Worm (Caenorhabditis elegans) whole organism, L3 larva: ENCODE results near the gene gop-1.

Source experiments
- R02D3.7 ChIP-seq: fragments of 150-350 bp; optimal IDR thresholded peaks from 2 replicates; lab custom pipeline; 2014; ENCODE audit warnings: missing biosample characterization, missing genetic modification characterization
- ZK546.5 ChIP-seq: sonication (generic microtip); optimal IDR thresholded peaks from 2 replicates; lab custom pipeline; 2017; ENCODE audit warnings: missing biosample characterization, missing genetic modification characterization
- aly-2 ChIP-seq: fragments of 150-350 bp; optimal IDR thresholded peaks from 2 replicates; lab custom pipeline; 2014; ENCODE audit warnings: missing biosample characterization, missing genetic modification characterization
- ama-1 ChIP-seq: fragments of 150-350 bp; optimal IDR thresholded peaks from 2 replicates; lab custom pipeline; 2018
- ceh-16 ChIP-seq: sonication (generic microtip); optimal IDR thresholded peaks from 2 replicates; lab custom pipeline; 2017; ENCODE audit warnings: missing biosample characterization, missing genetic modification characterization
- ceh-82 ChIP-seq: fragments of 150-350 bp; optimal IDR thresholded peaks from 2 replicates; lab custom pipeline; 2014; ENCODE audit warnings: missing biosample characterization, missing genetic modification characterization
- ceh-9 ChIP-seq: sonication (generic microtip); optimal IDR thresholded peaks from 2 replicates; lab custom pipeline; 2018; ENCODE audit warnings: missing biosample characterization, missing genetic modification characterization
- egl-27 ChIP-seq: sonication (generic microtip); optimal IDR thresholded peaks from 4 replicates; lab custom pipeline; 2017; ENCODE audit warnings: missing biosample characterization, missing genetic modification reagents, missing genetic modification characterization
- egl-5 ChIP-seq: fragments of 150-350 bp; optimal IDR thresholded peaks from 2 replicates; lab custom pipeline; 2017; ENCODE audit warnings: missing biosample characterization, missing genetic modification reagents, missing genetic modification characterization, inconsistent platforms
- elt-1 ChIP-seq: fragments of 150-350 bp; optimal IDR thresholded peaks from 2 replicates; lab custom pipeline; 2014; ENCODE audit warnings: missing biosample characterization, missing genetic modification characterization
- elt-2 ChIP-seq: sonication (generic microtip); optimal IDR thresholded peaks from 2 replicates; lab custom pipeline; 2016; ENCODE audit warnings: missing genetic modification reagents, mild to moderate bottlenecking, missing genetic modification characterization, missing compliant biosample characterization
- elt-3 ChIP-seq, 3 experiments: fragments of 150-350 bp in 1 of 3; sonication (generic microtip) in 2 of 3; optimal IDR thresholded peaks; 2 replicates in 2 of 3; 4 replicates in 1 of 3; lab custom pipeline; 2014 to 2017; ENCODE audit warnings: missing biosample characterization in 3 of 3, missing genetic modification characterization in 3 of 3
- eor-1 ChIP-seq, 2 experiments: fragments of 150-350 bp; optimal IDR thresholded peaks; 2 replicates each; lab custom pipeline; 2014 to 2018; ENCODE audit warnings: missing biosample characterization in 2 of 2, missing genetic modification characterization in 2 of 2
- fkh-10 ChIP-seq: sonication (generic microtip); optimal IDR thresholded peaks from 2 replicates; lab custom pipeline; 2017; ENCODE audit warnings: missing biosample characterization, missing genetic modification reagents, missing genetic modification characterization
- hmg-11 ChIP-seq: sonication (generic microtip); optimal IDR thresholded peaks from 2 replicates; lab custom pipeline; 2016; ENCODE audit warnings: missing genetic modification characterization, missing compliant biosample characterization
- jun-1 ChIP-seq: fragments of 150-350 bp; optimal IDR thresholded peaks from 2 replicates; lab custom pipeline; 2014; ENCODE audit warnings: missing biosample characterization, missing genetic modification reagents, missing genetic modification characterization
- lin-15B ChIP-seq: fragments of 150-350 bp; optimal IDR thresholded peaks from 2 replicates; lab custom pipeline; 2014; ENCODE audit warnings: missing biosample characterization, missing genetic modification characterization
- lin-39 ChIP-seq: fragments of 150-350 bp; optimal IDR thresholded peaks from 2 replicates; lab custom pipeline; 2018; ENCODE audit warnings: missing biosample characterization, missing genetic modification reagents, missing genetic modification characterization
- lsy-12 ChIP-seq: sonication (generic microtip); optimal IDR thresholded peaks from 2 replicates; lab custom pipeline; 2016; ENCODE audit warnings: mild to moderate bottlenecking, missing genetic modification characterization, missing compliant biosample characterization
- mdl-1 ChIP-seq: fragments of 150-350 bp; optimal IDR thresholded peaks from 2 replicates; lab custom pipeline; 2014; ENCODE audit warnings: missing biosample characterization, missing genetic modification characterization
- nfya-1 ChIP-seq: sonication (generic microtip); optimal IDR thresholded peaks from 2 replicates; lab custom pipeline; 2017; ENCODE audit warnings: missing genetic modification characterization, mild to moderate bottlenecking, missing compliant biosample characterization, antibody characterized with exemption, moderate library complexity; ENCODE audit not compliant: insufficient read depth
- nhr-11 ChIP-seq: fragments of 150-350 bp; optimal IDR thresholded peaks from 2 replicates; lab custom pipeline; 2014; ENCODE audit warnings: missing biosample characterization, missing genetic modification characterization
- nhr-12 ChIP-seq: fragments of 150-350 bp; optimal IDR thresholded peaks from 2 replicates; lab custom pipeline; 2014; ENCODE audit warnings: missing biosample characterization, missing genetic modification characterization
- nhr-23 ChIP-seq: fragments of 150-350 bp; optimal IDR thresholded peaks from 2 replicates; lab custom pipeline; 2014; ENCODE audit warnings: missing biosample characterization, missing genetic modification reagents, missing genetic modification characterization
- nhr-28 ChIP-seq: fragments of 150-350 bp; optimal IDR thresholded peaks from 2 replicates; lab custom pipeline; 2014; ENCODE audit warnings: missing biosample characterization, missing genetic modification characterization
- nhr-43 ChIP-seq: sonication (generic microtip); optimal IDR thresholded peaks from 2 replicates; lab custom pipeline; 2016; ENCODE audit warnings: mild to moderate bottlenecking, missing genetic modification characterization, missing compliant biosample characterization; ENCODE audit not compliant: poor library complexity, severe bottlenecking
- nhr-76 ChIP-seq: fragments of 150-350 bp; sonication (generic microtip); optimal IDR thresholded peaks from 5 replicates; lab custom pipeline; 2014; ENCODE audit warnings: missing biosample characterization, missing genetic modification characterization
- nhr-77 ChIP-seq: fragments of 150-350 bp; optimal IDR thresholded peaks from 2 replicates; lab custom pipeline; 2014; ENCODE audit warnings: missing biosample characterization, missing genetic modification characterization
- pha-4 ChIP-seq: fragments of 150-350 bp; optimal IDR thresholded peaks from 2 replicates; lab custom pipeline; 2014; ENCODE audit warnings: missing biosample characterization, missing genetic modification reagents, missing genetic modification characterization
- pqm-1 ChIP-seq: fragments of 150-350 bp; optimal IDR thresholded peaks from 2 replicates; lab custom pipeline; 2017; ENCODE audit warnings: missing biosample characterization, missing genetic modification characterization, inconsistent platforms
- sea-2 ChIP-seq: fragments of 150-350 bp; sonication (generic microtip); optimal IDR thresholded peaks from 4 replicates; lab custom pipeline; 2014; ENCODE audit warnings: missing biosample characterization, missing genetic modification reagents, missing genetic modification characterization
- skn-1 ChIP-seq: fragments of 150-350 bp; optimal IDR thresholded peaks from 2 replicates; lab custom pipeline; 2014; ENCODE audit warnings: missing biosample characterization, missing genetic modification characterization
- snpc-4 ChIP-seq: fragments of 150-350 bp; optimal IDR thresholded peaks from 2 replicates; lab custom pipeline; 2014; ENCODE audit warnings: missing biosample characterization, missing genetic modification characterization
- tbx-2 ChIP-seq: sonication (generic microtip); optimal IDR thresholded peaks from 2 replicates; lab custom pipeline; 2016; ENCODE audit warnings: mild to moderate bottlenecking, missing genetic modification characterization, missing compliant biosample characterization
- unc-39 ChIP-seq: sonication (generic microtip); optimal IDR thresholded peaks from 4 replicates; lab custom pipeline; 2017; ENCODE audit warnings: missing biosample characterization, missing genetic modification characterization
- unc-62 ChIP-seq: fragments of 150-350 bp; sonication (generic microtip); optimal IDR thresholded peaks from 4 replicates; lab custom pipeline; 2014; ENCODE audit warnings: missing biosample characterization, missing genetic modification reagents, missing genetic modification characterization
- zag-1 ChIP-seq: fragments of 150-350 bp; optimal IDR thresholded peaks from 2 replicates; lab custom pipeline; 2014; ENCODE audit warnings: missing biosample characterization, missing genetic modification characterization
- ztf-11 ChIP-seq: fragments of 150-350 bp; optimal IDR thresholded peaks from 2 replicates; lab custom pipeline; 2014; ENCODE audit warnings: missing biosample characterization, missing genetic modification characterization
- ztf-4 ChIP-seq: fragments of 150-350 bp; optimal IDR thresholded peaks from 2 replicates; lab custom pipeline; 2014; ENCODE audit warnings: missing biosample characterization, missing genetic modification characterization

Gene gop-1

ce11 chrIII:5290230-5290629, 36.0 kb downstream of the gop-1 start:
- TF ChIP-seq nhr-28 (tag; lab: Kevin White, UChicago) (no peak), fkh-10 (GFP tag; lab: Kevin White, UChicago) (no peak), nhr-12 (tag; lab: Kevin White, UChicago) (no peak), nhr-77 (tag; lab: Kevin White, UChicago) (no peak), nhr-11 (no peak), ama-1 (no peak), lsy-12 (tag; lab: Kevin White, UChicago) (no peak)

ce11 chrIII:5291281-5291680, 37.0 kb downstream of the gop-1 start:
- TF ChIP-seq nhr-76 (no peak), aly-2 (tag; lab: Kevin White, UChicago) (no peak), ceh-16 (tag; lab: Kevin White, UChicago) (no peak), elt-1 (tag; lab: Kevin White, UChicago) (no peak), lsy-12 (tag; lab: Kevin White, UChicago) (no peak), elt-2 (peak; percentile 89), nhr-12 (tag; lab: Kevin White, UChicago) (no peak), eor-1 (tag; optimal IDR thresholded peaks at IDR 0.05; lab: Kevin White, UChicago) (no peak), pqm-1 (peak; percentile 77), mdl-1 (tag; lab: Kevin White, UChicago) (no peak), egl-27 (tag; lab: Kevin White, UChicago) (no peak)

ce11 chrIII:5294281-5294680, 40.0 kb downstream of the gop-1 start:
- TF ChIP-seq hmg-11 (tag; lab: Kevin White, UChicago) (no peak), nhr-23 (tag; lab: Kevin White, UChicago) (no peak), nhr-43 (tag; lab: Kevin White, UChicago) (no peak), aly-2 (tag; lab: Kevin White, UChicago) (no peak), nhr-28 (tag; lab: Kevin White, UChicago) (no peak), fkh-10 (GFP tag; lab: Kevin White, UChicago) (no peak), ceh-16 (tag; lab: Kevin White, UChicago) (no peak), snpc-4 (tag; lab: Kevin White, UChicago) (no peak), ama-1 (no peak), ceh-82 (tag; lab: Kevin White, UChicago) (no peak), skn-1 (tag; lab: Kevin White, UChicago) (no peak), lsy-12 (tag; lab: Kevin White, UChicago) (no peak), tbx-2 (no peak)
- TF ChIP-seq, all 47 proteins: peak for 0

- TF ChIP-seq pqm-1 (peak; percentile 9), lin-15B (peak; percentile 26), ama-1 (peak; percentile 25), elt-1 (tag; lab: Kevin White, UChicago) (no peak), nfya-1 (peak; percentile 53), ceh-82 (tag; lab: Kevin White, UChicago) (no peak), ZK546.5 (no peak), tbx-2 (peak; percentile 40), nhr-43 (tag; lab: Kevin White, UChicago) (peak; percentile 14), egl-5 (tag; lab: Kevin White, UChicago) (peak; percentile 6), elt-2 (peak; percentile 36), nhr-23 (tag; lab: Kevin White, UChicago) (no peak), lin-39 (peak; percentile 46), ztf-11 (tag; lab: Kevin White, UChicago) (no peak), mdl-1 (tag; lab: Kevin White, UChicago) (no peak), pha-4 (tag; lab: Kevin White, UChicago) (peak; percentile 47), lsy-12 (tag; lab: Kevin White, UChicago) (peak; percentile 61), unc-39 (tag; lab: Kevin White, UChicago) (no peak), hmg-11 (tag; lab: Kevin White, UChicago) (peak; percentile 33)
Measured at ce11 chrIII:5294867-5295266, 40.6 kb downstream of the gop-1 start.

- no peak for TF ChIP-seq snpc-4 (tag; lab: Kevin White, UChicago)
- no peak for TF ChIP-seq R02D3.7 (tag; lab: Kevin White, UChicago)
- no peak for TF ChIP-seq ztf-4 (tag; lab: Kevin White, UChicago)
- TF ChIP-seq jun-1 (tag; lab: Kevin White, UChicago): no peak
- no peak for TF ChIP-seq nhr-11
- no peak for TF ChIP-seq hmg-11 (tag; lab: Kevin White, UChicago)
- TF ChIP-seq ztf-11 (tag; lab: Kevin White, UChicago): no peak
- no peak for TF ChIP-seq fkh-10 (GFP tag; lab: Kevin White, UChicago)
- TF ChIP-seq skn-1 (tag; lab: Kevin White, UChicago): no peak
- no peak for TF ChIP-seq zag-1 (tag; lab: Kevin White, UChicago)
- TF ChIP-seq pqm-1: no peak
- no peak for TF ChIP-seq elt-3 (tag; optimal IDR thresholded peaks at IDR 0.05; lab: Kevin White, UChicago)
- TF ChIP-seq nfya-1: no peak
- TF ChIP-seq unc-39 (tag; lab: Kevin White, UChicago): no peak
- no peak for TF ChIP-seq ceh-16 (tag; lab: Kevin White, UChicago)
- TF ChIP-seq ceh-9: no peak
- TF ChIP-seq sea-2 (GFP tag; lab: Kevin White, UChicago): no peak
- TF ChIP-seq unc-62 (GFP tag; lab: Kevin White, UChicago): no peak
- no peak for TF ChIP-seq nhr-76
Measured at ce11 chrIII:5301786-5302268, 47.6 kb downstream of the gop-1 start, which contains the start of the genes T15B12.2 and F52C9.5. TSS of gene T15B12.2 (minus strand) at chrIII:5301886. TSS of gene F52C9.5 (plus strand) at chrIII:5302218.
